Worm (Caenorhabditis elegans): ENCODE measurements around the gene pqm-1.

DNA sequence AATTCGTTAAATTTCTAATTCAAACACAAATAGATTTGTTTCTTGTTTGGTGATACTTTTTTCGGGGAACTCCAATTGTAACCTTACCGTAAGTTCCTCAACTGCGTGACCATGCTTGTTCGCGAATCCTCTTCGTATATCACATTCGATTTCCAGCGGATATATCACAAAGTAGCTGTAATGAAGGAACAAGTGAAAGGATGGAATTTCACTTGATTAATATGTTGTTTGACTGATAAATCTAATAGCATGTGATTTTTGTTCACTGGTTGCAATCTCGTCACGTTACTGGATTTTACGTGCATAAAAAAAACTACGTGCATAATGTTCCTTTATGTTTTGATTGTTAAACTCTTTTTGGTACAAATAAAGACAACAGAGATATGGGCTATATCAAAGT, 9.3 kb upstream of the pqm-1 start:
- TF ChIP-seq elt-3 (tag; optimal IDR thresholded peaks at IDR 0.05) (no peak), unc-55 (GFP tag; optimal IDR thresholded peaks at IDR 0.05) (no peak), nhr-12 (tag; optimal IDR thresholded peaks at IDR 0.05) (no peak), elt-1 (tag; optimal IDR thresholded peaks at IDR 0.05) (no peak), egl-27 (tag; optimal IDR thresholded peaks at IDR 0.05) (no peak), ama-1 (optimal IDR thresholded peaks at IDR 0.05) (no peak), lin-11 (tag; optimal IDR thresholded peaks at IDR 0.05) (no peak), ceh-16 (tag; optimal IDR thresholded peaks at IDR 0.05) (no peak), sma-3 (GFP tag; optimal IDR thresholded peaks at IDR 0.05) (no peak), nhr-237 (tag; optimal IDR thresholded peaks at IDR 0.05) (no peak), ztf-4 (tag; optimal IDR thresholded peaks at IDR 0.05) (no peak)
